Worm (Caenorhabditis elegans): ENCODE measurements around the gene K10D6.4.

Gene K10D6.4

DNA sequence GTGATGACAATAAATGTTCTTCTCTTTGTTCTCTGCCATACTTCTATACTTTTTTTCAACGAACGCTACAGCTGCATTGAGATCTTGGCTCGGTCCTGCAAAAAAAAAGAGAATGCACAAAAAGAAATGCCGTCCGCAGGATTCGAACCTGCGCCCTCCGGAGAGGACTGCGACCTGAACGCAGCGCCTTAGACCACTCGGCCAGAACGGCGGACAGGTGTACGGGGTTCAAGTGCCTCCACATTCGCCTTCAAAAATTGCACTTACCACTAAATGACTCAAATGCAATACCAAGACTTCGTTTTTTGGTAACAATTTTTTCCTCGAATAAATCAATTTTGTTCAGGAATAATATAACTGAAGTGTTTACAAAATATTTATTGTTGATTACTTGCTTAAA is 27.1 kb upstream of the K10D6.4 start (continued):
- no peak for TF ChIP-seq ztf-6 (GFP tag; IDR thresholded peaks at IDR 0.05)
- TF ChIP-seq F39B2.1 (GFP tag; IDR thresholded peaks at IDR 0.05) = no peak
- peak; percentile 50; the same call in 1 of the 2 replicates for TF ChIP-seq dox-1 (GFP tag; IDR thresholded peaks at IDR 0.05)
- TF ChIP-seq lin-54 (GFP tag; optimal IDR thresholded peaks at IDR 0.05) = no peak
- no peak for TF ChIP-seq unc-62 (GFP tag; optimal IDR thresholded peaks at IDR 0.05)
- TF ChIP-seq atf-7 (tag; optimal IDR thresholded peaks at IDR 0.05) = no peak
- TF ChIP-seq hrde-1 (tag; optimal IDR thresholded peaks at IDR 0.05; ENCODE audit: borderline replicate concordance) = no peak
- TF ChIP-seq C06A6.2 (GFP tag; conservative IDR thresholded peaks at IDR 0.05) = no peak
- peak; percentile 51; the same call in 1 of the 2 replicates for TF ChIP-seq pbrm-1 (GFP tag; IDR thresholded peaks at IDR 0.05)
- no peak for TF ChIP-seq efl-1 (GFP tag; optimal IDR thresholded peaks at IDR 0.05)
- TF ChIP-seq ztf-22 (GFP tag; optimal IDR thresholded peaks at IDR 0.05) = no peak
- no peak for TF ChIP-seq B0035.1 (tag; optimal IDR thresholded peaks at IDR 0.05)
- TF ChIP-seq rec-8 (tag; optimal IDR thresholded peaks at IDR 0.05) = no peak
- TF ChIP-seq F10E7.11 (tag; optimal IDR thresholded peaks at IDR 0.05) = no peak
- peak; percentile 15 for TF ChIP-seq lin-40 (tag; optimal IDR thresholded peaks at IDR 0.05)
- TF ChIP-seq ceh-91 (GFP tag; IDR thresholded peaks at IDR 0.05) = no peak
- TF ChIP-seq nfya-1 (tag; optimal IDR thresholded peaks at IDR 0.05; ENCODE audit: borderline replicate concordance, insufficient read depth) = no peak
- no peak for TF ChIP-seq athp-1 (tag; optimal IDR thresholded peaks at IDR 0.05)
- peak; percentile 34 for TF ChIP-seq repo-1 (tag; optimal IDR thresholded peaks at IDR 0.05)
- no peak; the same call in 1 of the 2 replicates for TF ChIP-seq egrh-3 (GFP tag; IDR thresholded peaks at IDR 0.05)
- no peak for TF ChIP-seq sdz-38 (tag; optimal IDR thresholded peaks at IDR 0.05)
- TF ChIP-seq snpc-1.1 (tag; optimal IDR thresholded peaks at IDR 0.05; ENCODE audit: insufficient read depth) = peak; percentile 92
- no peak for TF ChIP-seq akir-1 (GFP tag; optimal IDR thresholded peaks at IDR 0.05)
- TF ChIP-seq ceh-40 (GFP tag; IDR thresholded peaks at IDR 0.05) = no peak
- no peak for TF ChIP-seq Y67H2A.10 (GFP tag; conservative IDR thresholded peaks at IDR 0.05)
- no peak for TF ChIP-seq B0336.3 (GFP tag; IDR thresholded peaks at IDR 0.05)
- TF ChIP-seq rcor-1 (GFP tag; IDR thresholded peaks at IDR 0.05) = 0 out of 2 replicates have a peak, but pooled peaks have one; percentile 37
- peak; percentile 49; the same call in 1 of the 2 replicates for TF ChIP-seq mcd-1 (GFP tag; IDR thresholded peaks at IDR 0.05)
- no peak for TF ChIP-seq unc-130 (GFP tag; optimal IDR thresholded peaks at IDR 0.05)
- TF ChIP-seq egl-18 (GFP tag; IDR thresholded peaks at IDR 0.05) = no peak
- no peak for TF ChIP-seq nhr-90 (tag; optimal IDR thresholded peaks at IDR 0.05)
- 0 out of 2 replicates have a peak, but pooled peaks have one; percentile 30 for TF ChIP-seq Y53G8AR.9 (GFP tag; conservative IDR thresholded peaks at IDR 0.05)
- TF ChIP-seq lag-1 (GFP tag; IDR thresholded peaks at IDR 0.05) = no peak
- TF ChIP-seq lsl-1 (GFP tag; optimal IDR thresholded peaks at IDR 0.05) = no peak

DNA sequence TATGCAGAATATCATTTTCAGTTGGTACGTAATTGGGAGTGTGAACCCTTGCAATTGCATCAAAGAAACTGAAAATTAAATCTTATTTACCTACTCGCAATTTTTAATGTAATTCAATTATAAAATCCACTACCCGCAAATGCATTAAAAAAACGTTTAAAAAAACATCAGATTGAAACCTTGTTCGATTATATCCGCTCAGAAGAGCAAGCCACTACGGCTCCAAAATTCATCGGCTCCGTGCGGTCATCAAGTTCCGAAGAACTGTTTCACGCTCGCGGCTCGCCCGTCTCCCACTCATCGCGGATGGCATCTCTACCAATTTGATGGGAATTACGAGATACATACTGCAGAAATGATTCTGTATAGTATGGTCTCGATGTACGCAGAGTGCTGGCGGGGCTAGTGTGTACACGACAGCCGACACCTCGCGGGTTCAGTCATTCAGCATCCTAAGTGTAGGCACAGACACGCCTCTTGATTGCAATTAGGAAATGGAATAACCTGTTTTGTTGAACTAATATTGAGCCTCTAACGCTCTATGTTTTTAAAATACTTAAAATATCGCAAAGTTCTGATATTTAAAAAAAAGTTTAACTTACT is 26.3 kb upstream of the K10D6.4 start:
- TF ChIP-seq ceh-100 (GFP tag; IDR thresholded peaks at IDR 0.05) (peak; percentile 44; the same call in 1 of the 2 replicates), B0336.3 (GFP tag; IDR thresholded peaks at IDR 0.05) (peak; percentile 67; the same call in 1 of the 2 replicates), repo-1 (tag; optimal IDR thresholded peaks at IDR 0.05) (peak; percentile 8), pbrm-1 (GFP tag; IDR thresholded peaks at IDR 0.05) (peak; percentile 96), xnd-1 (tag; optimal IDR thresholded peaks at IDR 0.05) (peak; percentile 12), Y53G8AR.9 (GFP tag; conservative IDR thresholded peaks at IDR 0.05) (0 out of 2 replicates have a peak, but pooled peaks have one; percentile 81), egl-44 (GFP tag; IDR thresholded peaks at IDR 0.05) (0 out of 2 replicates have a peak, but pooled peaks have one; percentile 38), dox-1 (GFP tag; IDR thresholded peaks at IDR 0.05) (peak; percentile 92), madf-6 (GFP tag; IDR thresholded peaks at IDR 0.05) (peak; percentile 90), D2030.7 (GFP tag; IDR thresholded peaks at IDR 0.05) (peak; percentile 93), F39B2.1 (GFP tag; IDR thresholded peaks at IDR 0.05) (peak; percentile 86; the same call in 1 of the 2 replicates), lsl-1 (GFP tag; optimal IDR thresholded peaks at IDR 0.05) (peak; percentile 64), B0261.1 (tag; optimal IDR thresholded peaks at IDR 0.05) (peak; percentile 26), madf-8 (GFP tag; conservative IDR thresholded peaks at IDR 0.05) (peak; percentile 54; the same call in 1 of the 2 replicates), snpc-1.3 (tag; optimal IDR thresholded peaks at IDR 0.05; ENCODE audit: insufficient read depth) (peak; percentile 87), hsf-1 (GFP tag; IDR thresholded peaks at IDR 0.05) (0 out of 2 replicates have a peak, but pooled peaks have one; percentile 46), unc-130 (GFP tag; optimal IDR thresholded peaks at IDR 0.05) (peak; percentile 0), Y95B8A.8 (GFP tag; IDR thresholded peaks at IDR 0.05) (0 out of 2 replicates have a peak, but pooled peaks have one; percentile 44), ztf-18 (tag; optimal IDR thresholded peaks at IDR 0.05) (peak; percentile 16), hrde-1 (tag; optimal IDR thresholded peaks at IDR 0.05; ENCODE audit: borderline replicate concordance) (peak; percentile 67)
